Worm (Caenorhabditis elegans): ENCODE data around the gene nhx-6.
"Not testable (repeated sequence)": the region's sequence is repeated elsewhere in the genome, so short reads cannot be mapped to it uniquely, and the experiment has no call there.

ce11 chrII:1636392-1636791 is 34.2 kb upstream of the nhx-6 start, which contains the start of gene srg-20:
- TF ChIP-seq nhr-237, snpc-4 (tag; optimal IDR thresholded peaks at IDR 0.05): not testable (repeated sequence)

Measured in whole organism, mixed stage, embryonic.